Fruit fly (Drosophila melanogaster) whole organism, prepupa: ENCODE measurements around the gene kibra.
A peak's percentile ranks its signal among the peaks of the same experiment; 100 is the strongest.

Source experiments
- Blimp-1 ChIP-seq: fragments of 200-800 bp; sonication (Bioruptor generic); optimal IDR thresholded peaks from 3 replicates; lab custom pipeline; 2017; ENCODE audit warnings: missing biosample characterization, missing genetic modification characterization, mild to moderate bottlenecking, moderate library complexity, missing genetic modification reagents
- CG10669 ChIP-seq: fragments of 200-800 bp; sonication (Bioruptor generic); optimal IDR thresholded peaks from 3 replicates; lab custom pipeline; 2018; ENCODE audit warnings: missing biosample characterization, mild to moderate bottlenecking, missing genetic modification characterization, moderate library complexity
- CG11762 ChIP-seq: fragments of 200-800 bp; sonication (Bioruptor generic); optimal IDR thresholded peaks from 3 replicates; lab custom pipeline; 2016; ENCODE audit warnings: missing biosample characterization, missing genetic modification characterization; ENCODE audit not compliant: insufficient read depth
- CG15336 ChIP-seq: fragments of 200-800 bp; sonication (Bioruptor generic); IDR thresholded peaks from 2 replicates; pipeline ENCODE4 v1.3.6; 2022; ENCODE audit warnings: missing biosample characterization, missing genetic modification characterization
- CG1621 ChIP-seq: fragments of 200-800 bp; sonication (Bioruptor generic); optimal IDR thresholded peaks from 3 replicates; lab custom pipeline; 2018; ENCODE audit warnings: missing biosample characterization, mild to moderate bottlenecking, missing genetic modification characterization
- CG16779 ChIP-seq: fragments of 200-800 bp; sonication (Bioruptor generic); optimal IDR thresholded peaks from 3 replicates; lab custom pipeline; 2017; ENCODE audit warnings: missing biosample characterization, mild to moderate bottlenecking, missing genetic modification characterization
- CG3032 ChIP-seq: fragments of 200-800 bp; optimal IDR thresholded peaks from 2 replicates; lab custom pipeline; 2019; ENCODE audit warnings: missing biosample characterization, mild to moderate bottlenecking, missing genetic modification characterization, moderate library complexity
- CG31627 ChIP-seq: fragments of 200-800 bp; sonication (Bioruptor generic); optimal IDR thresholded peaks from 3 replicates; lab custom pipeline; 2016; ENCODE audit warnings: missing biosample characterization, missing genetic modification characterization
- CG32006 ChIP-seq: fragments of 200-800 bp; sonication (Bioruptor generic); optimal IDR thresholded peaks from 3 replicates; lab custom pipeline; 2017; ENCODE audit warnings: missing biosample characterization, mild to moderate bottlenecking, missing genetic modification characterization
- CG3919 ChIP-seq: fragments of 200-800 bp; sonication (Bioruptor generic); optimal IDR thresholded peaks from 3 replicates; lab custom pipeline; 2016; ENCODE audit warnings: missing biosample characterization, missing genetic modification characterization
- CG4318 ChIP-seq: fragments of 200-800 bp; sonication (Bioruptor generic); optimal IDR thresholded peaks from 3 replicates; lab custom pipeline; 2017; ENCODE audit warnings: missing biosample characterization, mild to moderate bottlenecking, missing genetic modification characterization
- CG6163 ChIP-seq: fragments of 200-800 bp; sonication (Bioruptor generic); IDR thresholded peaks from 3 replicates; pipeline ENCODE4 v1.3.6; 2022; ENCODE audit warnings: missing biosample characterization, missing genetic modification characterization
- CG6276 ChIP-seq: fragments of 200-800 bp; sonication (Bioruptor generic); optimal IDR thresholded peaks from 2 replicates; lab custom pipeline; 2017; ENCODE audit warnings: missing biosample characterization, mild to moderate bottlenecking, missing genetic modification characterization
- CG6808 ChIP-seq: fragments of 200-800 bp; sonication (Bioruptor generic); optimal IDR thresholded peaks from 3 replicates; lab custom pipeline; 2017; ENCODE audit warnings: missing biosample characterization, missing genetic modification characterization, mild to moderate bottlenecking, moderate library complexity, missing genetic modification reagents
- CG6854 ChIP-seq: fragments of 200-800 bp; sonication (Bioruptor generic); optimal IDR thresholded peaks from 2 replicates; lab custom pipeline; 2017; ENCODE audit warnings: missing biosample characterization, mild to moderate bottlenecking, missing genetic modification characterization
- CG7368 ChIP-seq: fragments of 200-800 bp; sonication (Bioruptor generic); optimal IDR thresholded peaks from 3 replicates; lab custom pipeline; 2016; ENCODE audit warnings: missing biosample characterization, missing genetic modification characterization
- CG8119 ChIP-seq: fragments of 200-800 bp; sonication (Bioruptor generic); IDR thresholded peaks from 3 replicates; pipeline ENCODE4 v1.3.6; 2022; ENCODE audit warnings: missing biosample characterization, missing genetic modification characterization
- CG8319 ChIP-seq: fragments of 200-800 bp; sonication (Bioruptor generic); optimal IDR thresholded peaks from 3 replicates; lab custom pipeline; 2016; ENCODE audit warnings: missing biosample characterization, missing genetic modification characterization
- CG8632 ChIP-seq: fragments of 200-800 bp; sonication (Bioruptor generic); optimal IDR thresholded peaks from 3 replicates; lab custom pipeline; 2016; ENCODE audit warnings: missing biosample characterization, missing genetic modification characterization
- CG9139 ChIP-seq: fragments of 200-800 bp; sonication (Bioruptor generic); optimal IDR thresholded peaks from 3 replicates; lab custom pipeline; 2017; ENCODE audit warnings: missing biosample characterization, mild to moderate bottlenecking, missing genetic modification characterization
- Eip75B ChIP-seq: fragments of 200-800 bp; sonication (Bioruptor generic); optimal IDR thresholded peaks from 3 replicates; lab custom pipeline; 2016; ENCODE audit warnings: missing biosample characterization, missing genetic modification characterization
- Eip78C ChIP-seq: fragments of 200-800 bp; sonication (Bioruptor generic); peaks from one replicate; lab custom pipeline; 2016; ENCODE audit warnings: missing biosample characterization, missing genetic modification characterization
- Eip93F ChIP-seq: fragments of 200-800 bp; sonication (Bioruptor generic); optimal IDR thresholded peaks from 2 replicates; lab custom pipeline; 2016; ENCODE audit warnings: missing biosample characterization, mild to moderate bottlenecking, missing genetic modification characterization
- Ets96B ChIP-seq: fragments of 200-800 bp; optimal IDR thresholded peaks from 2 replicates; lab custom pipeline; 2019; ENCODE audit warnings: missing biosample characterization, mild to moderate bottlenecking, missing genetic modification characterization, moderate library complexity
- Gug ChIP-seq: fragments of 200-800 bp; sonication (Bioruptor generic); IDR thresholded peaks from 2 replicates; pipeline ENCODE4 v1.3.6; 2022; ENCODE audit warnings: missing biosample characterization, missing genetic modification characterization
- Hr4 ChIP-seq: fragments of 200-800 bp; sonication (Bioruptor generic); optimal IDR thresholded peaks from 3 replicates; lab custom pipeline; 2016; ENCODE audit warnings: missing biosample characterization, missing genetic modification characterization
- Lpt ChIP-seq: fragments of 200-800 bp; sonication (Bioruptor generic); optimal IDR thresholded peaks from 3 replicates; lab custom pipeline; 2016; ENCODE audit warnings: missing biosample characterization, missing genetic modification characterization
- OdsH ChIP-seq: fragments of 200-800 bp; sonication (Bioruptor generic); optimal IDR thresholded peaks from 3 replicates; lab custom pipeline; 2016; ENCODE audit warnings: missing biosample characterization, missing genetic modification characterization
- Smox ChIP-seq: fragments of 200-800 bp; sonication (Bioruptor generic); optimal IDR thresholded peaks from 3 replicates; lab custom pipeline; 2016; ENCODE audit warnings: missing biosample characterization, missing genetic modification characterization
- Sox102F ChIP-seq: fragments of 200-800 bp; sonication (Bioruptor generic); optimal IDR thresholded peaks from 2 replicates; lab custom pipeline; 2016; ENCODE audit warnings: missing biosample characterization, mild to moderate bottlenecking, missing genetic modification characterization
- Sox14 ChIP-seq: fragments of 200-800 bp; sonication (Bioruptor generic); optimal IDR thresholded peaks from 3 replicates; lab custom pipeline; 2016; ENCODE audit warnings: missing biosample characterization, missing genetic modification characterization
- Sox15 ChIP-seq: fragments of 200-800 bp; sonication (Bioruptor generic); optimal IDR thresholded peaks from 3 replicates; lab custom pipeline; 2016; ENCODE audit warnings: missing biosample characterization, missing genetic modification characterization
- achi ChIP-seq: fragments of 200-800 bp; sonication (Bioruptor generic); optimal IDR thresholded peaks from 3 replicates; lab custom pipeline; 2016; ENCODE audit warnings: missing biosample characterization, missing genetic modification characterization
- acj6 ChIP-seq: fragments of 200-800 bp; sonication (Bioruptor generic); optimal IDR thresholded peaks from 3 replicates; lab custom pipeline; 2016; ENCODE audit warnings: missing biosample characterization, missing genetic modification characterization
- cyc ChIP-seq: fragments of 200-800 bp; sonication (Bioruptor generic); optimal IDR thresholded peaks from 3 replicates; lab custom pipeline; 2016; ENCODE audit warnings: missing biosample characterization, missing genetic modification characterization
- dac ChIP-seq: fragments of 200-800 bp; sonication (Bioruptor generic); optimal IDR thresholded peaks from 2 replicates; lab custom pipeline; 2017; ENCODE audit warnings: missing biosample characterization, mild to moderate bottlenecking, missing genetic modification characterization
- dsx ChIP-seq: fragments of 200-800 bp; optimal IDR thresholded peaks from 3 replicates; lab custom pipeline; 2019; ENCODE audit warnings: missing biosample characterization, mild to moderate bottlenecking, missing genetic modification characterization, moderate library complexity; ENCODE audit not compliant: poor library complexity, severe bottlenecking
- eg ChIP-seq: fragments of 200-800 bp; sonication (Bioruptor generic); IDR thresholded peaks from 3 replicates; pipeline ENCODE4 v1.3.6; 2022; ENCODE audit warnings: missing biosample characterization, missing genetic modification characterization
- esn ChIP-seq: fragments of 200-800 bp; sonication (Bioruptor generic); optimal IDR thresholded peaks from 2 replicates; lab custom pipeline; 2016; ENCODE audit warnings: missing biosample characterization, mild to moderate bottlenecking, missing genetic modification characterization, moderate library complexity
- fd85E ChIP-seq: fragments of 200-800 bp; sonication (Bioruptor generic); optimal IDR thresholded peaks from 3 replicates; lab custom pipeline; 2016; ENCODE audit warnings: missing biosample characterization, missing genetic modification characterization
- lz ChIP-seq: fragments of 200-800 bp; sonication (Bioruptor generic); optimal IDR thresholded peaks from 3 replicates; lab custom pipeline; 2016; ENCODE audit warnings: missing biosample characterization, missing genetic modification characterization
- net ChIP-seq: fragments of 200-800 bp; sonication (Bioruptor generic); optimal IDR thresholded peaks from 3 replicates; lab custom pipeline; 2016; ENCODE audit warnings: missing biosample characterization, missing genetic modification characterization
- pdm3 ChIP-seq: fragments of 200-800 bp; sonication (Bioruptor generic); optimal IDR thresholded peaks from 3 replicates; lab custom pipeline; 2016; ENCODE audit warnings: missing biosample characterization, missing genetic modification characterization
- salr ChIP-seq, 2 experiments: fragments of 200-800 bp; sonication (Bioruptor generic); optimal IDR thresholded peaks; 3 replicates each; lab custom pipeline; 2016 to 2018; ENCODE audit warnings: missing biosample characterization in 2 of 2, missing genetic modification characterization in 2 of 2, mild to moderate bottlenecking in 1 of 2
- spab ChIP-seq: fragments of 200-800 bp; sonication (Bioruptor generic); optimal IDR thresholded peaks from 2 replicates; lab custom pipeline; 2017; ENCODE audit warnings: missing biosample characterization, mild to moderate bottlenecking, missing genetic modification characterization, missing genetic modification reagents
- ss ChIP-seq, 2 experiments: fragments of 200-800 bp; sonication (Bioruptor generic); optimal IDR thresholded peaks; 2 replicates in 1 of 2; 3 replicates in 1 of 2; lab custom pipeline; 2017 to 2018; ENCODE audit warnings: mild to moderate bottlenecking in 2 of 2, missing biosample characterization in 2 of 2, missing genetic modification characterization in 2 of 2, moderate library complexity in 1 of 2
- svp ChIP-seq: fragments of 200-800 bp; sonication (Bioruptor generic); peaks from one replicate; lab custom pipeline; 2016; ENCODE audit warnings: missing biosample characterization, missing genetic modification characterization
- topi ChIP-seq: fragments of 200-800 bp; sonication (Bioruptor generic); optimal IDR thresholded peaks from 3 replicates; lab custom pipeline; 2016; ENCODE audit warnings: missing biosample characterization, missing genetic modification characterization
- vri ChIP-seq: fragments of 200-800 bp; sonication (Bioruptor generic); optimal IDR thresholded peaks from 3 replicates; lab custom pipeline; 2016; ENCODE audit warnings: missing biosample characterization, mild to moderate bottlenecking, missing genetic modification characterization

kibra gene

DNA sequence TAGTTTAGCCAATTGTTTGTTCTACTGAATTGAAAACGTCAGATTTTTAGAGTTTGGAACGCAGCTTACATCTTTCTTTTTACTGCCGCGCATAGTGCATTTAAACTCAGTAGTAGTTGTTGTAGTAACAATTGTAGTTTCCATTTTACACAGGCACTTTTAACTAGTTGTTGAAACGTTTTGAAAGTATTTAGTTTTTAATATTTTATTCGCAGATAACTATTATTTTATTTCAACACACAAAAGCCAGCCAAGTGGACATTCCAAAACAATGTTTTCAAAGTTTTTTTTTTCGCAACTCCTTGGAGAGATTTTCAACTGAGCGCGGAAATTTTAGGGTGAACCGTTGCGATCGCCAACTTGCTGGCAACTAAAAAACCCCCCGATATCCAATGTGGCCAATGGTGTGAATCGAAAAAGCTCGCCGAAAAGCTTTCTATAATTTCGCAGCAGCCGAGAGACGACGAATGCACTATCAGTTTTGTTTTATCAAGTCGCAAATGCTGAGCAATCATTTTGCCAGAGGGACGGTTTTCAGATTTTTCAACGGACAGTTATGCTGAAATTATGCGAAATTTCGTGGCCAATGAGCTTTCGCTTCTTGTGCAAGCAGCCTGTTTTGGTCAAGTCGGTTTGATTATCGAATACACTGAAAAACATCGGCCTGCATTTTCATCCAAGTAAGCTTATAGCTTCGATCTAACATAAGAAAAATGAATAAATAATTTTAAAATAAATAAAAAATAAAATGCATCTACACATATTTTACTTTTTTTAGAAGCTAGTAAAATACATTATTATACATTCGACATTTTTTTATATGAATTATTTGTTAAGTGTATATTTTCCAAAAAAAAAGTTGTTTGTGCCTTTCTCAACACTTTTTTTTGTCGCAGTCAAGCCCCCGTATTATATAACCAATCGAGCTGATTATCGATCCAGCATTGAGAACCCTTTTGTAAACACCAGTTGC is 4.9 kb upstream of the kibra start:
- TF ChIP-seq Eip78C (GFP tag; lab: Kevin White, UChicago) (peak; percentile 90), OdsH (GFP tag; lab: Kevin White, UChicago) (peak; percentile 69), CG32006 (GFP tag; lab: Kevin White, UChicago) (peak; percentile 69), CG15336 (peak; percentile 86), CG6808 (GFP tag; lab: Kevin White, UChicago) (peak; percentile 26), CG7368 (peak; percentile 69), CG6276 (peak; percentile 66), Sox15 (GFP tag; lab: Kevin White, UChicago) (peak; percentile 23), CG8119 (GFP tag; lab: Robert Waterston, UW) (peak; percentile 73), CG8319 (GFP tag; lab: Kevin White, UChicago) (peak; percentile 41), pdm3 (GFP tag; lab: Kevin White, UChicago) (peak; percentile 32), CG8632 (GFP tag; lab: Kevin White, UChicago) (peak; percentile 81), CG4318 (GFP tag; lab: Kevin White, UChicago) (peak; percentile 31), Blimp-1 (GFP tag; lab: Kevin White, UChicago) (peak; percentile 55), salr (GFP tag; optimal IDR thresholded peaks at IDR 0.05; lab: Kevin White, UChicago) (peak in 1 of 2 experiments; percentile 58), CG16779 (tag; lab: Kevin White, UChicago) (no peak), achi (GFP tag; lab: Kevin White, UChicago) (peak; percentile 76), svp (peak; percentile 76), Eip75B (GFP tag; lab: Kevin White, UChicago) (no peak), CG31627 (GFP tag; lab: Kevin White, UChicago) (peak; percentile 32), Eip93F (GFP tag; lab: Kevin White, UChicago) (no peak), CG6854 (GFP tag; lab: Kevin White, UChicago) (peak; percentile 34), topi (GFP tag; lab: Kevin White, UChicago) (peak; percentile 68), CG3032 (tag; lab: Kevin White, UChicago) (peak; percentile 54), CG10669 (peak; percentile 39), cyc (GFP tag; lab: Kevin White, UChicago) (peak; percentile 63), CG11762 (GFP tag; lab: Kevin White, UChicago) (peak; percentile 62), eg (GFP tag; lab: Robert Waterston, UW) (peak; percentile 79), spab (GFP tag; lab: Kevin White, UChicago) (peak; percentile 22), net (GFP tag; lab: Kevin White, UChicago) (peak; percentile 45), Lpt (peak; percentile 50), Ets96B (tag; lab: Kevin White, UChicago) (peak; percentile 9), CG6163 (GFP tag; lab: Robert Waterston, UW) (peak; percentile 78), Smox (GFP tag; lab: Kevin White, UChicago) (peak; percentile 65), CG3919 (GFP tag; lab: Kevin White, UChicago) (peak; percentile 84), dsx (GFP tag; lab: Kevin White, UChicago) (no peak), CG1621 (tag; lab: Kevin White, UChicago) (no peak), ss (GFP tag; optimal IDR thresholded peaks at IDR 0.05; lab: Kevin White, UChicago) (no peak), Sox102F (GFP tag; lab: Kevin White, UChicago) (peak; percentile 62), lz (GFP tag; lab: Kevin White, UChicago) (peak; percentile 37), Gug (GFP tag; lab: Robert Waterston, UW) (peak; percentile 57), Hr4 (GFP tag; lab: Kevin White, UChicago) (peak; percentile 46), dac (no peak), esn (GFP tag; lab: Kevin White, UChicago) (peak; percentile 71), vri (peak; percentile 65), CG9139 (GFP tag; lab: Kevin White, UChicago) (no peak), Sox14 (GFP tag; lab: Kevin White, UChicago) (no peak), acj6 (peak; percentile 62), fd85E (GFP tag; lab: Kevin White, UChicago) (no peak)
